Fruit fly (Drosophila melanogaster) whole organism, embryonic: ENCODE results near the gene CG43938.

Experiments
- CG13296 ChIP-seq: fragments of 200-800 bp; sonication (Bioruptor generic); optimal IDR thresholded peaks from 3 replicates; lab custom pipeline; 2018; ENCODE audit warnings: missing biosample characterization, mild to moderate bottlenecking, missing genetic modification characterization
- CG2202 ChIP-seq: fragments of 200-800 bp; sonication (Bioruptor generic); optimal IDR thresholded peaks from 2 replicates; lab custom pipeline; 2018; ENCODE audit warnings: missing biosample characterization, mild to moderate bottlenecking, missing genetic modification characterization
- CG34422 ChIP-seq: fragments of 200-800 bp; sonication (Bioruptor generic); IDR thresholded peaks from 3 replicates; pipeline ENCODE4 v1.3.6; 2022; ENCODE audit warnings: missing biosample characterization, missing genetic modification characterization
- CG7271 ChIP-seq: fragments of 200-800 bp; sonication (Bioruptor generic); optimal IDR thresholded peaks from 2 replicates; lab custom pipeline; 2018; ENCODE audit warnings: missing biosample characterization, mild to moderate bottlenecking, missing genetic modification characterization, moderate library complexity
- Deaf1 ChIP-seq: fragments of 200-800 bp; optimal IDR thresholded peaks from 3 replicates; lab custom pipeline; 2019; ENCODE audit warnings: missing biosample characterization, mild to moderate bottlenecking, missing genetic modification characterization, moderate library complexity
- Fer2 ChIP-seq: fragments of 200-800 bp; sonication (Bioruptor generic); optimal IDR thresholded peaks from 2 replicates; lab custom pipeline; 2018; ENCODE audit warnings: missing biosample characterization, mild to moderate bottlenecking, missing genetic modification characterization, moderate library complexity
- Hr39 ChIP-seq: fragments of >200 bp; optimal IDR thresholded peaks from 2 replicates; lab custom pipeline; 2017
- Oli ChIP-seq: fragments of 200-800 bp; sonication (Bioruptor generic); optimal IDR thresholded peaks from 2 replicates; lab custom pipeline; 2018; ENCODE audit warnings: missing biosample characterization, mild to moderate bottlenecking, missing genetic modification characterization, moderate library complexity
- Sry-β ChIP-seq: fragments of 200-800 bp; sonication (Bioruptor generic); optimal IDR thresholded peaks from 2 replicates; lab custom pipeline; 2018; ENCODE audit warnings: missing biosample characterization, mild to moderate bottlenecking, missing genetic modification characterization, moderate library complexity
- dan ChIP-seq: fragments of 200-800 bp; sonication (Bioruptor generic); IDR thresholded peaks from 2 replicates; pipeline ENCODE4 v1.3.6; 2022; ENCODE audit warnings: missing biosample characterization, missing genetic modification characterization
- dysf ChIP-seq: fragments of 200-800 bp; sonication (Bioruptor generic); IDR thresholded peaks from 3 replicates; pipeline ENCODE4 v1.3.6; 2022; ENCODE audit warnings: missing biosample characterization, missing genetic modification characterization
- ewg ChIP-seq: fragments of 200-800 bp; sonication (Bioruptor generic); optimal IDR thresholded peaks from 3 replicates; lab custom pipeline; 2017; ENCODE audit warnings: mild to moderate bottlenecking, missing biosample characterization, missing genetic modification reagents, missing genetic modification characterization
- ind ChIP-seq: fragments of 200-800 bp; sonication (Bioruptor generic); optimal IDR thresholded peaks from 3 replicates; lab custom pipeline; 2016; ENCODE audit warnings: missing biosample characterization, missing genetic modification characterization
- vfl ChIP-seq: fragments of 200-800 bp; sonication (Bioruptor generic); optimal IDR thresholded peaks from 2 replicates; lab custom pipeline; 2016; ENCODE audit warnings: missing biosample characterization, missing genetic modification characterization

dm6 chr3L:21099019-21099447, 22.4 kb upstream of the CG43938 start:
- TF ChIP-seq ewg (GFP tag; lab: Kevin White, UChicago) = no peak
- no peak for TF ChIP-seq CG34422 (GFP tag; lab: Robert Waterston, UW)
- TF ChIP-seq ind (GFP tag; lab: Kevin White, UChicago) = no peak
- no peak for TF ChIP-seq vfl (GFP tag; lab: Kevin White, UChicago)
- no peak for TF ChIP-seq dan
- TF ChIP-seq CG7271 (tag; lab: Kevin White, UChicago) = no peak
- no peak for TF ChIP-seq Fer2
- TF ChIP-seq CG13296 = no peak
- no peak for TF ChIP-seq Oli (tag; lab: Kevin White, UChicago)
- no peak for TF ChIP-seq Hr39 (lab: Kevin White, UChicago)
- TF ChIP-seq dysf (GFP tag; lab: Robert Waterston, UW) = no peak
- TF ChIP-seq CG2202 (tag; lab: Kevin White, UChicago) = no peak
- TF ChIP-seq Sry-β (GFP tag; lab: Kevin White, UChicago) = no peak
- no peak for TF ChIP-seq Deaf1 (tag; lab: Kevin White, UChicago)
